Worm (Caenorhabditis elegans) whole organism, L1 larva: ENCODE data around the gene nep-9.

Experiments
- C34B4.2 ChIP-seq: sonication (generic microtip); optimal IDR thresholded peaks from 2 replicates; lab custom pipeline; 2017; ENCODE audit warnings: mild to moderate bottlenecking, missing genetic modification characterization, missing compliant biosample characterization
- F16B12.6 ChIP-seq: fragments of 150-350 bp; optimal IDR thresholded peaks from 2 replicates; lab custom pipeline; 2014; ENCODE audit warnings: missing biosample characterization, missing genetic modification characterization
- alr-1 ChIP-seq: fragments of 200-800 bp; sonication (Bioruptor generic); optimal IDR thresholded peaks from 2 replicates; lab custom pipeline; 2018; ENCODE audit warnings: borderline replicate concordance, mild to moderate bottlenecking, missing genetic modification characterization, missing compliant biosample characterization
- ama-1 ChIP-seq: fragments of 150-350 bp; optimal IDR thresholded peaks from 2 replicates; lab custom pipeline; 2014
- ceh-8 ChIP-seq: fragments of 200-800 bp; sonication (Bioruptor generic); optimal IDR thresholded peaks from 2 replicates; lab custom pipeline; 2018; ENCODE audit warnings: mild to moderate bottlenecking, missing genetic modification characterization, moderate library complexity, missing compliant biosample characterization
- ceh-82 ChIP-seq, 3 experiments: fragments of 150-350 bp in 1 of 3; sonication (generic microtip) in 2 of 3; optimal IDR thresholded peaks; 2 replicates each; lab custom pipeline; 2014 to 2017; ENCODE audit warnings: missing biosample characterization in 3 of 3, missing genetic modification characterization in 3 of 3
- ces-1 ChIP-seq: fragments of 150-350 bp; optimal IDR thresholded peaks from 2 replicates; lab custom pipeline; 2014; ENCODE audit warnings: missing biosample characterization, missing genetic modification reagents, missing genetic modification characterization
- ets-5 ChIP-seq: fragments of 200-800 bp; sonication (Bioruptor generic); IDR thresholded peaks from 2 replicates; pipeline ENCODE4 v1.3.6; 2022; ENCODE audit warnings: missing genetic modification characterization, missing compliant biosample characterization
- fkh-4 ChIP-seq: sonication (generic microtip); optimal IDR thresholded peaks from 2 replicates; lab custom pipeline; 2016; ENCODE audit warnings: missing compliant biosample characterization, missing genetic modification characterization, borderline replicate concordance
- fkh-8 ChIP-seq: sonication (generic microtip); optimal IDR thresholded peaks from 2 replicates; lab custom pipeline; 2016; ENCODE audit warnings: mild to moderate bottlenecking, missing genetic modification characterization, missing compliant biosample characterization
- hlh-4 ChIP-seq: sonication (generic microtip); optimal IDR thresholded peaks from 2 replicates; lab custom pipeline; 2016; ENCODE audit warnings: mild to moderate bottlenecking, missing genetic modification characterization, missing compliant biosample characterization
- irx-1 ChIP-seq: sonication (generic microtip); optimal IDR thresholded peaks from 2 replicates; lab custom pipeline; 2016; ENCODE audit warnings: missing genetic modification characterization, missing compliant biosample characterization
- isw-1 ChIP-seq: fragments of 200-800 bp; sonication (Bioruptor generic); IDR thresholded peaks from 2 replicates; pipeline ENCODE4 v1.3.6; 2022; ENCODE audit warnings: missing genetic modification characterization, missing compliant biosample characterization
- lin-14 ChIP-seq: fragments of 200-800 bp; sonication (Bioruptor generic); optimal IDR thresholded peaks from 2 replicates; lab custom pipeline; 2018; ENCODE audit warnings: mild to moderate bottlenecking, missing genetic modification characterization, moderate library complexity, missing compliant biosample characterization
- lin-15B ChIP-seq: fragments of 150-350 bp; sonication (generic microtip); optimal IDR thresholded peaks from 3 replicates; lab custom pipeline; 2014; ENCODE audit warnings: missing biosample characterization, missing genetic modification characterization
- lin-35 ChIP-seq, 2 experiments: fragments of 150-350 bp; optimal IDR thresholded peaks; 2 replicates each; lab custom pipeline; 2014; ENCODE audit warnings: missing biosample characterization in 2 of 2, missing genetic modification characterization in 2 of 2, missing genetic modification reagents in 2 of 2
- lir-3 ChIP-seq: sonication (generic microtip); optimal IDR thresholded peaks from 2 replicates; lab custom pipeline; 2016; ENCODE audit warnings: mild to moderate bottlenecking, missing genetic modification characterization, moderate library complexity, missing compliant biosample characterization; ENCODE audit not compliant: poor library complexity
- lsy-2 ChIP-seq, 2 experiments: fragments of 150-350 bp; optimal IDR thresholded peaks; 2 replicates each; lab custom pipeline; 2014; ENCODE audit warnings: missing biosample characterization in 2 of 2, missing genetic modification characterization in 2 of 2
- mab-9 ChIP-seq: fragments of 200-800 bp; sonication (Bioruptor generic); IDR thresholded peaks from 2 replicates; pipeline ENCODE4 v1.3.6; 2022; ENCODE audit warnings: missing genetic modification reagents, missing genetic modification characterization, missing compliant biosample characterization
- mep-1 ChIP-seq: fragments of 150-350 bp; optimal IDR thresholded peaks from 2 replicates; lab custom pipeline; 2014; ENCODE audit warnings: missing biosample characterization, missing genetic modification characterization
- nhr-11 ChIP-seq: fragments of 150-350 bp; optimal IDR thresholded peaks from 2 replicates; lab custom pipeline; 2014; ENCODE audit warnings: missing biosample characterization, missing genetic modification characterization
- nhr-12 ChIP-seq: sonication (generic microtip); optimal IDR thresholded peaks from 2 replicates; lab custom pipeline; 2017; ENCODE audit warnings: missing biosample characterization, missing genetic modification characterization
- nhr-19 ChIP-seq: fragments of 200-800 bp; sonication (Bioruptor generic); conservative IDR thresholded peaks from 2 replicates; pipeline ENCODE4 v1.3.6; 2022; ENCODE audit warnings: missing genetic modification characterization, missing compliant biosample characterization
- nhr-237 ChIP-seq: fragments of 150-350 bp; optimal IDR thresholded peaks from 2 replicates; lab custom pipeline; 2014; ENCODE audit warnings: missing biosample characterization, missing genetic modification characterization
- nhr-47 ChIP-seq: sonication (generic microtip); optimal IDR thresholded peaks from 2 replicates; lab custom pipeline; 2016; ENCODE audit warnings: mild to moderate bottlenecking, missing genetic modification characterization, moderate library complexity, missing compliant biosample characterization
- nhr-71 ChIP-seq: sonication (generic microtip); optimal IDR thresholded peaks from 2 replicates; lab custom pipeline; 2016; ENCODE audit warnings: mild to moderate bottlenecking, missing genetic modification characterization, moderate library complexity, missing compliant biosample characterization
- nhr-76 ChIP-seq: sonication (generic microtip); optimal IDR thresholded peaks from 2 replicates; lab custom pipeline; 2017; ENCODE audit warnings: missing biosample characterization, missing genetic modification characterization
- nhr-84 ChIP-seq: sonication (generic microtip); optimal IDR thresholded peaks from 2 replicates; lab custom pipeline; 2017; ENCODE audit warnings: missing biosample characterization, missing genetic modification characterization
- nhr-85 ChIP-seq: sonication (generic microtip); peaks from one replicate; lab custom pipeline; 2016; ENCODE audit warnings: missing genetic modification characterization, inconsistent platforms, missing compliant biosample characterization
- nhr-90 ChIP-seq: sonication (generic microtip); optimal IDR thresholded peaks from 2 replicates; lab custom pipeline; 2016; ENCODE audit warnings: mild to moderate bottlenecking, missing genetic modification characterization, missing compliant biosample characterization; ENCODE audit not compliant: poor library complexity
- skn-1 ChIP-seq: fragments of 150-350 bp; optimal IDR thresholded peaks from 2 replicates; lab custom pipeline; 2014; ENCODE audit warnings: missing biosample characterization, missing genetic modification characterization
- snu-23 ChIP-seq: sonication (generic microtip); optimal IDR thresholded peaks from 2 replicates; lab custom pipeline; 2016; ENCODE audit warnings: missing genetic modification characterization, missing compliant biosample characterization
- sup-37 ChIP-seq: fragments of 200-800 bp; sonication (Bioruptor generic); optimal IDR thresholded peaks from 2 replicates; lab custom pipeline; 2018; ENCODE audit warnings: mild to moderate bottlenecking, missing genetic modification characterization, missing compliant biosample characterization
- swsn-7 ChIP-seq: sonication (generic microtip); optimal IDR thresholded peaks from 2 replicates; lab custom pipeline; 2016; ENCODE audit warnings: missing genetic modification characterization, missing compliant biosample characterization
- tbx-2 ChIP-seq: sonication (generic microtip); optimal IDR thresholded peaks from 2 replicates; lab custom pipeline; 2016; ENCODE audit warnings: missing genetic modification characterization, missing compliant biosample characterization
- unc-130 ChIP-seq: fragments of 150-350 bp; optimal IDR thresholded peaks from 2 replicates; lab custom pipeline; 2017; ENCODE audit warnings: missing biosample characterization, missing genetic modification characterization, inconsistent platforms
- vab-15 ChIP-seq: sonication (generic microtip); optimal IDR thresholded peaks from 2 replicates; lab custom pipeline; 2017; ENCODE audit warnings: missing genotype, mild to moderate bottlenecking, missing genetic modification characterization, missing compliant biosample characterization
- zip-4 ChIP-seq: fragments of 200-800 bp; sonication (Bioruptor generic); optimal IDR thresholded peaks from 2 replicates; lab custom pipeline; 2018; ENCODE audit warnings: mild to moderate bottlenecking, missing genetic modification characterization, moderate library complexity, missing compliant biosample characterization
- ztf-4 ChIP-seq: fragments of 150-350 bp; optimal IDR thresholded peaks from 2 replicates; lab custom pipeline; 2014; ENCODE audit warnings: missing biosample characterization, missing genetic modification characterization

Gene nep-9

DNA sequence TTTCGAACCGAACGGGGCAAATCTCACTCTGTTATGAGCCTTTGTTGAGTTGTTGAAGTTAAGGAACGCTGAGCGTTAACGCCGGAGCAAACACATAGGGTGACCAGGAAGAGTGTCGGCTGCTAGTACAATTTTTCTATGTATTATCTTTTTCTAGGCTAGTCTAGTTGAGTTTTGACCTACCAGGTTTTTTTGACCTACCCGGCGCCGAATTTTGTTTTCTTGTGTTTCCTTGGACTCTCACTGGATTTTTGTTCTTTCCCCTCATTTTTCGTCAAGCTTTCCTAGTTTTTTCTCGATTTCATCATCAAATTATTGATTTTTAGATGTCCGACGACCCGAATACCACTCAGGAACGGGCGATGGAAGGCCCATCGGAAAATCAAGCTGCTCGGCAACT, 17.6 kb downstream of the nep-9 start, which contains the start of gene T06D4.1:
Gene T06D4.1, plus strand, starts transcription at position 321 of the 400 bp plus-strand sequence.
- no peak for TF ChIP-seq ces-1 (GFP tag; lab: Kevin White, UChicago)
- no peak for TF ChIP-seq unc-130 (tag; lab: Kevin White, UChicago)
- TF ChIP-seq sup-37 (GFP tag; lab: Kevin White, UChicago) = no peak
- TF ChIP-seq lir-3 (tag; lab: Kevin White, UChicago) = no peak
- TF ChIP-seq ceh-8 (GFP tag; lab: Kevin White, UChicago) = no peak
- TF ChIP-seq lin-15B (tag; lab: Kevin White, UChicago) = no peak
- TF ChIP-seq lin-14 (GFP tag; lab: Kevin White, UChicago) = no peak
- no peak for TF ChIP-seq zip-4 (GFP tag; lab: Kevin White, UChicago)
- no peak for TF ChIP-seq F16B12.6 (tag; lab: Kevin White, UChicago)
- TF ChIP-seq, all 84 proteins: peak for 0

DNA sequence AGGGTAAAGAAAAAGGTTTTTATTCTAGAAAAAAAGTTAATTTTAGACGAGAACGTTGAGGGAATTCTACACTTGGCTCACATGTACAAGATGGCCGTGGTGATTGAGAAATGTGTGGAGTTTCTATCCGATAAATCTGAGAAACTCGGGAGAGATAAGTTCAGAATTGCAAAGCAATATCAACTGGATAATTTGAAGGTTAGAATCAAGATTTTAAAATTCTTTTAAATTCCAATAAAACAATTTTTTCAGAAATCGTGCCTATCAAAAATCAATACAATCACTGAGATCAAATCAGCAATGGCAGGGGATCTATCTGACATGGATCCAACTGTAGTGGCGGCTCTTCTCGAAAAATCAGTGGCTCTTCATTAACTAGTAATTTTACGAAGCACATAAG, 20.8 kb downstream of the nep-9 start, which contains the start of gene Y49F6C.2:
Gene Y49F6C.2, plus strand, starts transcription at position 301 of the 400 bp plus-strand sequence.
- TF ChIP-seq alr-1 (tag; lab: Kevin White, UChicago) = no peak
- TF ChIP-seq nhr-47 = no peak
- no peak for TF ChIP-seq zip-4 (GFP tag; lab: Kevin White, UChicago)
- no peak for TF ChIP-seq ztf-4 (tag; lab: Kevin White, UChicago)
- TF ChIP-seq skn-1 (tag; lab: Kevin White, UChicago) = no peak
- no peak for TF ChIP-seq nhr-11
- TF ChIP-seq ets-5 (GFP tag; lab: Robert Waterston, UW) = no peak
- no peak for TF ChIP-seq nhr-237 (tag; lab: Kevin White, UChicago)
- no peak for TF ChIP-seq lin-35 (GFP tag; optimal IDR thresholded peaks at IDR 0.05; lab: Kevin White, UChicago)
- no peak for TF ChIP-seq vab-15 (tag; lab: Kevin White, UChicago)
- no peak for TF ChIP-seq mep-1
- no peak for TF ChIP-seq nhr-85 (tag; lab: Kevin White, UChicago)
- TF ChIP-seq lir-3 (tag; lab: Kevin White, UChicago) = no peak
- no peak for TF ChIP-seq sup-37 (GFP tag; lab: Kevin White, UChicago)
- TF ChIP-seq swsn-7 (tag; lab: Kevin White, UChicago) = no peak
- TF ChIP-seq nhr-19 (GFP tag; lab: Robert Waterston, UW) = no peak
- no peak for TF ChIP-seq fkh-4 (tag; lab: Kevin White, UChicago)

DNA sequence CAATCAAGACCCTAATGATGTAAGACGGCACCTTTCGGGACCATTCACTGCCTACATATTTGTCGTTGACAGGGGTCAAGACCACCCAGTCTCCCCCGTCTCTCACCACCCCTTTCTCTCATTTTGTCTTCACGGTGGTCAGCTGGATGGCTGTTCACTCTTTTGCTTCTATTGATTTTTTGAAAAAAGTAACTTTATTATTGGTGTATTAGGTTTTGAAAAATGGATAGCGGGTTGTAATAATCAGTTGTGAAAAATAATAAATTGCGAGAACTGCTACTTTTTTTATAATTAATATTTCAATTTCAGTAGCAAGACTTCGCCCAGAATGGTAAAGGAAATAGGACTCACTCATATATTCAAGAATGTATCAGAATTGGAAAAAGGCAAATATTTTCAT, 22.3 kb downstream of the nep-9 start, which contains the start of gene bath-9:
Gene bath-9, plus strand, starts transcription at position 301 of the 400 bp plus-strand sequence.
- TF ChIP-seq mab-9 (GFP tag; lab: Robert Waterston, UW) = no peak

DNA sequence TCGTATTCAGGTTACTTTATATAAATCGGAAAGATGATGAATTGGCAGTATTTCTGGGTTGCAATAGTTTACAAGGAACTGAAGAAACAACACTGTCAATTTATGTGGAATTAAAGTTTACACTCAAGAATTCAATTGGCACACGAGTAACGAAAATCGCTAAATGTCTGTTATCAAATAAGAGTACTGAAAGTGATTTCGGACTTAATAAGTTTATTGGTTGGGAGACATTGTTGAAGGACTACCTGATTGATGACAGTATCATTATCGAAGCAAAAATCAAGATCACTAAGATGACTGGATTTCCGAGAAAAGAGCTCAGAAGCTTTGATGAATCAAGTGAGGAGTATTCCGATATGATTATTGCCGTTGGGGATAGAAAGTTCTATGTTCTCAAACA, 23.8 kb downstream of the nep-9 start:
- no peak for TF ChIP-seq nhr-47
- no peak for TF ChIP-seq isw-1 (GFP tag; lab: Robert Waterston, UW)
- no peak for TF ChIP-seq lsy-2 (tag; optimal IDR thresholded peaks at IDR 0.05; lab: Kevin White, UChicago)
- no peak for TF ChIP-seq ama-1 (lab: Kevin White, UChicago)
- TF ChIP-seq hlh-4 (tag; lab: Kevin White, UChicago) = no peak
- TF ChIP-seq ceh-82 (tag; optimal IDR thresholded peaks at IDR 0.05; lab: Kevin White, UChicago) = no peak
- TF ChIP-seq snu-23 = no peak
- TF ChIP-seq swsn-7 (tag; lab: Kevin White, UChicago) = no peak
- TF ChIP-seq irx-1 = no peak
- no peak for TF ChIP-seq nhr-84 (tag; lab: Kevin White, UChicago)
- no peak for TF ChIP-seq nhr-76 (tag; lab: Kevin White, UChicago)
- TF ChIP-seq lin-15B (tag; lab: Kevin White, UChicago) = no peak
- TF ChIP-seq nhr-12 = no peak
- TF ChIP-seq C34B4.2 (tag; lab: Kevin White, UChicago) = no peak
- no peak for TF ChIP-seq mep-1
- no peak for TF ChIP-seq nhr-71 (tag; lab: Kevin White, UChicago)
- TF ChIP-seq fkh-8 (tag; lab: Kevin White, UChicago) = no peak
- TF ChIP-seq nhr-90 (tag; lab: Kevin White, UChicago) = no peak
- TF ChIP-seq tbx-2 (tag; lab: Kevin White, UChicago) = no peak
